Fruit fly (Drosophila melanogaster): ENCODE results near the gene amd.

The amd gene

dm6 chr2L:19123472-19124070 lies 13.6 kb downstream of the amd start, which contains the start of gene Phb1 (continued):
- peak; percentile 95 for TF ChIP-seq CG7963 (GFP tag; IDR thresholded peaks at IDR 0.05; ENCODE audit: partially characterized antibody)
- no peak for TF ChIP-seq eve (GFP tag; optimal IDR thresholded peaks at IDR 0.05)
- TF ChIP-seq CG6654 (GFP tag; optimal IDR thresholded peaks at IDR 0.05): no peak
- peak; percentile 60 for TF ChIP-seq BEAF-32 (GFP tag; optimal IDR thresholded peaks at IDR 0.05)
- no peak for TF ChIP-seq Asciz (GFP tag; optimal IDR thresholded peaks at IDR 0.05)
- peak; percentile 87 for TF ChIP-seq Bgb (GFP tag; IDR thresholded peaks at IDR 0.05; ENCODE audit: partially characterized antibody)
- no peak for TF ChIP-seq zfh1 (GFP tag; IDR thresholded peaks at IDR 0.05)
- peak; percentile 28 for TF ChIP-seq CG10267 (tag; optimal IDR thresholded peaks at IDR 0.05)
- TF ChIP-seq usp (GFP tag; optimal IDR thresholded peaks at IDR 0.05): no peak
- TF ChIP-seq Pdp1 (GFP tag; optimal IDR thresholded peaks at IDR 0.05): peak in 1 of 2 experiments; percentile 87
- peak; percentile 98 for TF ChIP-seq HLH4C (GFP tag; IDR thresholded peaks at IDR 0.05; ENCODE audit: partially characterized antibody)
- no peak for TF ChIP-seq MBD-R2 (GFP tag; IDR thresholded peaks at IDR 0.05)
- peak; percentile 92 for TF ChIP-seq hb (GFP tag; IDR thresholded peaks at IDR 0.05; ENCODE audit: partially characterized antibody)
- no peak for TF ChIP-seq pros (GFP tag; optimal IDR thresholded peaks at IDR 0.05)
- TF ChIP-seq Scr (GFP tag; IDR thresholded peaks at IDR 0.05; ENCODE audit: partially characterized antibody): peak; percentile 84
- TF ChIP-seq pita (GFP tag; optimal IDR thresholded peaks at IDR 0.05): no peak
- peak; percentile 93 for TF ChIP-seq mld (GFP tag; IDR thresholded peaks at IDR 0.05; ENCODE audit: partially characterized antibody)

- TF ChIP-seq ranshi (GFP tag; IDR thresholded peaks at IDR 0.05) (no peak), Nf-YB (GFP tag; optimal IDR thresholded peaks at IDR 0.05) (peak; percentile 42), Drgx (GFP tag; IDR thresholded peaks at IDR 0.05) (no peak), sr (GFP tag; IDR thresholded peaks at IDR 0.05) (no peak), usp (GFP tag; optimal IDR thresholded peaks at IDR 0.05) (no peak), Awh (GFP tag; IDR thresholded peaks at IDR 0.05) (no peak), Dek (tag; optimal IDR thresholded peaks at IDR 0.05) (peak; percentile 73), NfI (GFP tag; optimal IDR thresholded peaks at IDR 0.05) (peak; percentile 75), dati (GFP tag; IDR thresholded peaks at IDR 0.05) (no peak), bcd (GFP tag; optimal IDR thresholded peaks at IDR 0.05) (no peak), tap (tag; optimal IDR thresholded peaks at IDR 0.05) (no peak), Ravus (GFP tag; IDR thresholded peaks at IDR 0.05) (no peak), abd-A (tag; optimal IDR thresholded peaks at IDR 0.05) (no peak), gcm (GFP tag; optimal IDR thresholded peaks at IDR 0.05) (peak; percentile 64), Usf (GFP tag; optimal IDR thresholded peaks at IDR 0.05) (peak; percentile 35), CG30431 (GFP tag; optimal IDR thresholded peaks at IDR 0.05) (peak; percentile 7), MTF-1 (GFP tag; optimal IDR thresholded peaks at IDR 0.05; ENCODE audit: borderline replicate concordance) (no peak), CHES-1-like (GFP tag; optimal IDR thresholded peaks at IDR 0.05) (no peak), CG11696 (GFP tag; IDR thresholded peaks at IDR 0.05) (no peak), Optix (GFP tag; IDR thresholded peaks at IDR 0.05) (no peak), ash1 (GFP tag; optimal IDR thresholded peaks at IDR 0.05) (no peak), Neu2 (GFP tag; optimal IDR thresholded peaks at IDR 0.05; ENCODE audit: borderline replicate concordance) (no peak), GATAe (GFP tag; conservative IDR thresholded peaks at IDR 0.05) (no peak), CG9797 (GFP tag; optimal IDR thresholded peaks at IDR 0.05) (no peak), trem (tag; optimal IDR thresholded peaks at IDR 0.05) (peak; percentile 40), schlank (tag; optimal IDR thresholded peaks at IDR 0.05) (no peak), Trl (optimal IDR thresholded peaks at IDR 0.05) (no peak), Trl (GFP tag; optimal IDR thresholded peaks at IDR 0.05) (no peak), Opbp (GFP tag; IDR thresholded peaks at IDR 0.05; ENCODE audit: partially characterized antibody) (no peak), Lim3 (GFP tag; IDR thresholded peaks at IDR 0.05) (no peak), CG13424 (tag; optimal IDR thresholded peaks at IDR 0.05) (peak; percentile 87), CG12942 (GFP tag; optimal IDR thresholded peaks at IDR 0.05) (peak; percentile 43), Dip3 (GFP tag; optimal IDR thresholded peaks at IDR 0.05) (no peak), slbo (GFP tag; IDR thresholded peaks at IDR 0.05) (peak; percentile 65)
These were observed 16.9 kb downstream of the amd start for dm6 chr2L:19126888-19127287.
